Fruit fly (Drosophila melanogaster) whole organism, embryonic: ENCODE data around the gene CG7695.

ENCODE experiments used
- Ada2b ChIP-seq: fragments of 200-800 bp; sonication (Bioruptor generic); IDR thresholded peaks from 2 replicates; pipeline ENCODE4 v1.3.6; 2022; ENCODE audit warnings: missing biosample characterization, missing genetic modification characterization
- CG10274 ChIP-seq: fragments of 200-800 bp; sonication (Bioruptor generic); optimal IDR thresholded peaks from 3 replicates; lab custom pipeline; 2017; ENCODE audit warnings: missing biosample characterization, mild to moderate bottlenecking, missing genetic modification characterization
- CG10431 ChIP-seq: fragments of 200-800 bp; sonication (Bioruptor generic); optimal IDR thresholded peaks from 3 replicates; lab custom pipeline; 2018; ENCODE audit warnings: missing biosample characterization, mild to moderate bottlenecking, missing genetic modification characterization
- CG12744 ChIP-seq: fragments of 200-800 bp; sonication (Bioruptor generic); optimal IDR thresholded peaks from 2 replicates; lab custom pipeline; 2016; ENCODE audit warnings: missing biosample characterization, missing genetic modification characterization
- CG14441 ChIP-seq: fragments of 200-800 bp; sonication (Bioruptor generic); IDR thresholded peaks from 2 replicates; pipeline ENCODE4 v1.3.6; 2022; ENCODE audit warnings: missing biosample characterization, missing genetic modification characterization
- CG15479 ChIP-seq: fragments of 200-800 bp; sonication (Bioruptor generic); optimal IDR thresholded peaks from 3 replicates; lab custom pipeline; 2019; ENCODE audit warnings: missing biosample characterization, mild to moderate bottlenecking, missing genetic modification characterization, moderate library complexity
- CG16815 ChIP-seq: fragments of 200-800 bp; sonication (Bioruptor generic); optimal IDR thresholded peaks from 3 replicates; lab custom pipeline; 2017; ENCODE audit warnings: missing biosample characterization, mild to moderate bottlenecking, missing genetic modification characterization
- CG17328 ChIP-seq: fragments of 200-800 bp; sonication (Bioruptor generic); IDR thresholded peaks from 2 replicates; pipeline ENCODE4 v1.3.6; 2022; ENCODE audit warnings: missing biosample characterization, missing genetic modification characterization
- CG17359 ChIP-seq: fragments of 200-800 bp; sonication (Bioruptor generic); optimal IDR thresholded peaks from 3 replicates; lab custom pipeline; 2018; ENCODE audit warnings: missing biosample characterization, mild to moderate bottlenecking, missing genetic modification characterization, moderate library complexity
- CG17829 ChIP-seq: fragments of 200-800 bp; optimal IDR thresholded peaks from 2 replicates; lab custom pipeline; 2019; ENCODE audit warnings: missing biosample characterization, mild to moderate bottlenecking, missing genetic modification characterization, moderate library complexity
- CG18476 ChIP-seq: fragments of 200-800 bp; sonication (Bioruptor generic); optimal IDR thresholded peaks from 2 replicates; lab custom pipeline; 2016; ENCODE audit warnings: missing biosample characterization, mild to moderate bottlenecking, missing genetic modification characterization
- CG30431 ChIP-seq: fragments of 200-800 bp; sonication (Bioruptor generic); optimal IDR thresholded peaks from 2 replicates; lab custom pipeline; 2017; ENCODE audit warnings: missing biosample characterization, missing genetic modification characterization
- CG3726 ChIP-seq: fragments of 200-800 bp; sonication (Bioruptor generic); IDR thresholded peaks from 3 replicates; pipeline ENCODE4, ENCODE4 v1.3.6; 2022; ENCODE audit warnings: missing biosample characterization, missing genetic modification characterization
- CG4282 ChIP-seq: fragments of 200-800 bp; sonication (Bioruptor generic); optimal IDR thresholded peaks from 2 replicates; lab custom pipeline; 2016; ENCODE audit warnings: missing biosample characterization, missing genetic modification characterization
- CG4730 ChIP-seq: fragments of 200-800 bp; sonication (Bioruptor generic); IDR thresholded peaks from 2 replicates; pipeline ENCODE4 v1.3.6; 2022; ENCODE audit warnings: missing biosample characterization, missing genetic modification characterization
- CG5180 ChIP-seq: fragments of 200-800 bp; sonication (Bioruptor generic); optimal IDR thresholded peaks from 3 replicates; lab custom pipeline; 2017; ENCODE audit warnings: missing biosample characterization, missing genetic modification characterization, mild to moderate bottlenecking, moderate library complexity, missing genetic modification reagents
- CG5245 ChIP-seq: fragments of 200-800 bp; sonication (Bioruptor generic); optimal IDR thresholded peaks from 3 replicates; lab custom pipeline; 2016; ENCODE audit warnings: missing biosample characterization, missing genetic modification characterization
- CG6272 ChIP-seq: fragments of 200-800 bp; sonication (Bioruptor generic); IDR thresholded peaks from 2 replicates; pipeline ENCODE4 v1.3.6; 2022; ENCODE audit warnings: missing biosample characterization, missing genetic modification characterization
- CG6654 ChIP-seq: fragments of 200-800 bp; sonication (Bioruptor generic); optimal IDR thresholded peaks from 2 replicates; lab custom pipeline; 2017; ENCODE audit warnings: missing biosample characterization, mild to moderate bottlenecking, missing genetic modification characterization
- CG7928 ChIP-seq: fragments of 200-800 bp; sonication (Bioruptor generic); optimal IDR thresholded peaks from 2 replicates; lab custom pipeline; 2017; ENCODE audit warnings: missing biosample characterization, mild to moderate bottlenecking, missing genetic modification characterization
- CG7963 ChIP-seq: fragments of 200-800 bp; sonication (Bioruptor generic); IDR thresholded peaks from 3 replicates; pipeline ENCODE4 v1.3.6; 2022; ENCODE audit warnings: missing biosample characterization, missing genetic modification characterization; ENCODE audit not compliant: partially characterized antibody
- CG8281 ChIP-seq: fragments of 200-800 bp; sonication (Bioruptor generic); optimal IDR thresholded peaks from 2 replicates; lab custom pipeline; 2018; ENCODE audit warnings: missing biosample characterization, mild to moderate bottlenecking, missing genetic modification characterization, moderate library complexity
- CG9727 ChIP-seq: fragments of 200-800 bp; sonication (Bioruptor generic); optimal IDR thresholded peaks from 3 replicates; lab custom pipeline; 2017; ENCODE audit warnings: missing biosample characterization, mild to moderate bottlenecking, missing genetic modification characterization
- Camta ChIP-seq: fragments of 200-800 bp; sonication (Bioruptor generic); optimal IDR thresholded peaks from 2 replicates; lab custom pipeline; 2016; ENCODE audit warnings: missing biosample characterization, missing genetic modification characterization
- D19A ChIP-seq: fragments of 200-800 bp; optimal IDR thresholded peaks from 3 replicates; lab custom pipeline; 2019; ENCODE audit warnings: missing biosample characterization, mild to moderate bottlenecking, missing genetic modification characterization, moderate library complexity
- Dfd ChIP-seq, 2 experiments: fragments of >200 bp; optimal IDR thresholded peaks; 2 replicates each; lab custom pipeline; 2017; ENCODE audit warnings: missing biosample characterization in 2 of 2, missing genetic modification characterization in 2 of 2
- Doc2 ChIP-seq: fragments of 200-800 bp; sonication (Bioruptor generic); IDR thresholded peaks from 2 replicates; pipeline ENCODE4 v1.3.6; 2022; ENCODE audit warnings: missing biosample characterization, missing genetic modification characterization
- Eip74EF ChIP-seq, 2 experiments: fragments of 200-800 bp in 1 of 2; fragments of >200 bp in 1 of 2; sonication (Bioruptor generic) in 1 of 2; optimal IDR thresholded peaks; 2 replicates each; lab custom pipeline; 2017 to 2019; ENCODE audit warnings: missing biosample characterization in 2 of 2, missing genetic modification characterization in 2 of 2, mild to moderate bottlenecking in 1 of 2, moderate library complexity in 1 of 2
- Ets97D ChIP-seq: fragments of 200-800 bp; sonication (Bioruptor generic); optimal IDR thresholded peaks from 3 replicates; lab custom pipeline; 2016; ENCODE audit warnings: missing biosample characterization, missing genetic modification characterization
- HHEX ChIP-seq: fragments of 200-800 bp; sonication (Bioruptor generic); optimal IDR thresholded peaks from 3 replicates; lab custom pipeline; 2017; ENCODE audit warnings: missing biosample characterization, mild to moderate bottlenecking, missing genetic modification characterization, missing genetic modification reagents
- Mrtf ChIP-seq: fragments of 200-800 bp; sonication (Bioruptor generic); IDR thresholded peaks from 3 replicates; pipeline ENCODE4 v1.3.6; 2022; ENCODE audit warnings: missing biosample characterization, missing genetic modification characterization
- NK7.1 ChIP-seq: fragments of 200-800 bp; sonication (Bioruptor generic); optimal IDR thresholded peaks from 3 replicates; lab custom pipeline; 2016; ENCODE audit warnings: missing biosample characterization, missing genetic modification characterization
- Six4 ChIP-seq: fragments of 200-800 bp; sonication (Bioruptor generic); optimal IDR thresholded peaks from 2 replicates; lab custom pipeline; 2016; ENCODE audit warnings: missing biosample characterization, missing genetic modification characterization
- Sry-δ ChIP-seq: fragments of 200-800 bp; sonication (Bioruptor generic); optimal IDR thresholded peaks from 2 replicates; lab custom pipeline; 2016; ENCODE audit warnings: missing biosample characterization, missing genetic modification characterization
- Stat92E ChIP-seq, 3 experiments: fragments of >200 bp in 2 of 3; fragments of 200-800 bp in 1 of 3; sonication (Bioruptor generic) in 1 of 3; optimal IDR thresholded peaks; 2 replicates each; lab custom pipeline; 2017 to 2019; ENCODE audit warnings: missing biosample characterization in 3 of 3, missing genetic modification characterization in 3 of 3, mild to moderate bottlenecking in 1 of 3, moderate library complexity in 1 of 3
- Usf ChIP-seq: fragments of 200-800 bp; sonication (Bioruptor generic); optimal IDR thresholded peaks from 2 replicates; lab custom pipeline; 2017; ENCODE audit warnings: missing genotype, missing biosample characterization, missing genetic modification characterization
- aop ChIP-seq: fragments of 200-800 bp; sonication (Bioruptor generic); IDR thresholded peaks from 2 replicates; pipeline ENCODE4 v1.3.6; 2022; ENCODE audit warnings: missing biosample characterization, missing genetic modification characterization
- gfzf ChIP-seq: fragments of 200-800 bp; sonication (Bioruptor generic); optimal IDR thresholded peaks from 2 replicates; lab custom pipeline; 2016; ENCODE audit warnings: missing biosample characterization, mild to moderate bottlenecking, missing genetic modification characterization, moderate library complexity
- jigr1 ChIP-seq: fragments of 200-800 bp; sonication (Bioruptor generic); IDR thresholded peaks from 3 replicates; pipeline ENCODE4 v1.3.6; 2022; ENCODE audit warnings: missing biosample characterization, missing genetic modification characterization
- mld ChIP-seq: fragments of 200-800 bp; sonication (Bioruptor generic); IDR thresholded peaks from 3 replicates; pipeline ENCODE4 v1.3.6; 2022; ENCODE audit warnings: missing biosample characterization, missing genetic modification characterization; ENCODE audit not compliant: partially characterized antibody
- pho ChIP-seq: fragments of 200-800 bp; sonication (Bioruptor generic); optimal IDR thresholded peaks from 2 replicates; lab custom pipeline; 2016; ENCODE audit warnings: missing biosample characterization, missing genetic modification characterization
- pum ChIP-seq: fragments of 200-800 bp; sonication (Bioruptor generic); optimal IDR thresholded peaks from 2 replicates; lab custom pipeline; 2016; ENCODE audit warnings: missing biosample characterization, missing genetic modification characterization
- row ChIP-seq: fragments of 200-800 bp; sonication (Bioruptor generic); IDR thresholded peaks from 3 replicates; pipeline ENCODE4 v1.3.6; 2022; ENCODE audit warnings: missing biosample characterization, missing genetic modification characterization
- salm ChIP-seq: fragments of 200-800 bp; sonication (Bioruptor generic); optimal IDR thresholded peaks from 2 replicates; lab custom pipeline; 2018; ENCODE audit warnings: missing biosample characterization, mild to moderate bottlenecking, missing genetic modification characterization
- sc ChIP-seq, 3 experiments: fragments of >200 bp in 2 of 3; fragments of 200-800 bp in 1 of 3; sonication (Bioruptor generic) in 1 of 3; optimal IDR thresholded peaks; 2 replicates in 2 of 3; 3 replicates in 1 of 3; lab custom pipeline; 2017; ENCODE audit warnings: mild to moderate bottlenecking in 1 of 3, missing biosample characterization in 1 of 3, missing genetic modification characterization in 1 of 3, missing genetic modification reagents in 1 of 3
- sisA ChIP-seq: fragments of 200-800 bp; sonication (Bioruptor generic); IDR thresholded peaks from 2 replicates; pipeline ENCODE4 v1.3.6; 2022; ENCODE audit warnings: missing biosample characterization, missing genetic modification characterization
- tna ChIP-seq: fragments of 200-800 bp; sonication (Bioruptor generic); IDR thresholded peaks from 2 replicates; pipeline ENCODE4 v1.3.6; 2022; ENCODE audit warnings: missing biosample characterization, missing genetic modification characterization; ENCODE audit not compliant: partially characterized antibody
- toy ChIP-seq: fragments of 200-800 bp; sonication (Bioruptor generic); IDR thresholded peaks from 2 replicates; pipeline ENCODE4 v1.3.6; 2022; ENCODE audit warnings: missing biosample characterization, missing genetic modification characterization
- zfh1 ChIP-seq: fragments of 200-800 bp; sonication (Bioruptor generic); IDR thresholded peaks from 3 replicates; pipeline ENCODE4 v1.3.6; 2022; ENCODE audit warnings: missing biosample characterization, missing genetic modification characterization

CG7695 gene

DNA sequence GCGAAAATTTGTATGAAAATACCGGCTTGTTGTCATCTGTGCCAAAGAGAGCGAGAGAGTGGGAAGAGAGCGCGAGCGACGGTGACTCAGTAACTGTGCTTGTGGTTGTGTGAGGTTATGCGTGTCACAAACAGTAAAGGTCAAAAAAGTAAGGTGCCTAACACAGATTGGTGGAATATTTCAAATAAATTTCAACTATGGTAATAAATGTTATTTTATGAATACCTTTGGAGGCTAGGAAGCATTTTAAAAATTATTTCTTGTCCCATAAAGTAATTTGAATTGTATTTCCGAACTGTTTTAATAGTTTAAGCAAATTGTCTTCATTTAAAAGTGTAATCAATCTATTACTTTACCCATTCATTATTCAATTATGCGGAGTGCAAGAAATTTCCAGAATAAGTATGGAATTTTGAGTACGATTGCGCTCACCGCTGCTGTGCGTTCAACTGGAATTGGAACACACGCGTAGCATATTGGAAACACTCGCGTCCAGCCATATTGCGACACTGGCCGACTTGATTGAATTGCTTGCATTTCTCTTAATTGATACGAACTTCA is 43.5 kb downstream of the CG7695 start (continued):
- TF ChIP-seq Sry-δ (GFP tag; lab: Kevin White, UChicago): peak; percentile 41
- peak; percentile 80 for TF ChIP-seq Mrtf (GFP tag; lab: Robert Waterston, UW)
- TF ChIP-seq tna (GFP tag; lab: Robert Waterston, UW): no peak
- TF ChIP-seq toy: peak; percentile 73; the same call in 1 of the 2 replicates
- peak; percentile 84 for TF ChIP-seq Ada2b (GFP tag; lab: Robert Waterston, UW)
- peak; percentile 79 for TF ChIP-seq CG6654 (GFP tag; lab: Kevin White, UChicago)
- peak; percentile 92 for TF ChIP-seq CG18476 (GFP tag; lab: Kevin White, UChicago)
- peak in 1 of 3 experiments; percentile 72 for TF ChIP-seq Stat92E (GFP tag; optimal IDR thresholded peaks at IDR 0.05; lab: Kevin White, UChicago)
- TF ChIP-seq CG6272 (GFP tag; lab: Robert Waterston, UW): peak; percentile 75
- peak; percentile 75 for TF ChIP-seq CG10431 (GFP tag; lab: Kevin White, UChicago)
- peak; percentile 86 for TF ChIP-seq CG14441
- peak; percentile 61 for TF ChIP-seq Doc2 (GFP tag; lab: Robert Waterston, UW)
- no peak for TF ChIP-seq Dfd (GFP tag; optimal IDR thresholded peaks at IDR 0.05; lab: Kevin White, UChicago)
- TF ChIP-seq sc (optimal IDR thresholded peaks at IDR 0.05; lab: Kevin White, UChicago): no peak
- TF ChIP-seq sc (GFP tag; optimal IDR thresholded peaks at IDR 0.05; lab: Kevin White, UChicago): peak; percentile 92
- peak in 1 of 2 experiments; percentile 91 for TF ChIP-seq Eip74EF (GFP tag; optimal IDR thresholded peaks at IDR 0.05; lab: Kevin White, UChicago)
- TF ChIP-seq NK7.1 (GFP tag; lab: Kevin White, UChicago): peak; percentile 85
- no peak for TF ChIP-seq mld (GFP tag; lab: Robert Waterston, UW)
- peak; percentile 94 for TF ChIP-seq CG12744 (GFP tag; lab: Kevin White, UChicago)
- TF ChIP-seq CG8281 (tag; lab: Kevin White, UChicago): peak; percentile 74
- peak; percentile 44 for TF ChIP-seq CG15479 (GFP tag; lab: Kevin White, UChicago)
- TF ChIP-seq pho (GFP tag; lab: Kevin White, UChicago): peak; percentile 95
- peak; percentile 89 for TF ChIP-seq CG30431 (GFP tag; lab: Kevin White, UChicago)
- TF ChIP-seq row (GFP tag; lab: Robert Waterston, UW): peak; percentile 96
- TF ChIP-seq CG7963 (GFP tag; lab: Robert Waterston, UW): no peak
- peak; percentile 74 for TF ChIP-seq CG4282 (GFP tag; lab: Kevin White, UChicago)
- TF ChIP-seq salm: peak; percentile 90
- TF ChIP-seq gfzf: no peak
- peak; percentile 89 for TF ChIP-seq CG17328 (GFP tag; lab: Robert Waterston, UW)
- peak; percentile 84 for TF ChIP-seq CG4730
- TF ChIP-seq zfh1 (GFP tag; lab: Robert Waterston, UW): peak; percentile 83
- peak; percentile 90 for TF ChIP-seq sisA (GFP tag; lab: Robert Waterston, UW)
- TF ChIP-seq jigr1: peak; percentile 82; the same call in 2 of the 3 replicates
- peak; percentile 91 for TF ChIP-seq CG16815 (GFP tag; lab: Kevin White, UChicago)
- peak; percentile 84 for TF ChIP-seq CG5180 (GFP tag; lab: Kevin White, UChicago)
- peak; percentile 88 for TF ChIP-seq Usf
- TF ChIP-seq CG7928: peak; percentile 66
- peak; percentile 94 for TF ChIP-seq HHEX (GFP tag; lab: Kevin White, UChicago)
- TF ChIP-seq pum (GFP tag; lab: Kevin White, UChicago): peak; percentile 81
- TF ChIP-seq Ets97D (GFP tag; lab: Kevin White, UChicago): peak; percentile 54
- peak; percentile 94 for TF ChIP-seq CG9727 (GFP tag; lab: Kevin White, UChicago)
- TF ChIP-seq CG17359 (tag; lab: Kevin White, UChicago): peak; percentile 90
- peak; percentile 89 for TF ChIP-seq Six4 (GFP tag; lab: Kevin White, UChicago)
- TF ChIP-seq CG5245 (GFP tag; lab: Kevin White, UChicago): peak; percentile 82
- TF ChIP-seq Camta (GFP tag; lab: Kevin White, UChicago): peak; percentile 88
- peak; percentile 91 for TF ChIP-seq D19A (tag; lab: Kevin White, UChicago)
- peak; percentile 73; the same call in 2 of the 3 replicates for TF ChIP-seq CG3726 (GFP tag; lab: Robert Waterston, UW)
- peak; percentile 95 for TF ChIP-seq CG17829 (tag; lab: Kevin White, UChicago)
- peak; percentile 75 for TF ChIP-seq CG10274 (GFP tag; lab: Kevin White, UChicago)
- peak; percentile 65; the same call in 1 of the 2 replicates for TF ChIP-seq aop (GFP tag; lab: Robert Waterston, UW)
